Fruit fly (Drosophila melanogaster) whole organism, adult: Measurements from ENCODE around the gene Or65b.

Experiments
- CG11617 ChIP-seq: fragments of 200-800 bp; sonication (Bioruptor generic); optimal IDR thresholded peaks from 2 replicates; lab custom pipeline; 2017; ENCODE audit warnings: mild to moderate bottlenecking, missing biosample characterization, missing genetic modification reagents, missing genetic modification characterization
- CG12768 ChIP-seq: fragments of 200-800 bp; sonication (Bioruptor generic); optimal IDR thresholded peaks from 2 replicates; lab custom pipeline; 2017; ENCODE audit warnings: missing biosample characterization, missing genetic modification characterization, mild to moderate bottlenecking, moderate library complexity, missing genetic modification reagents
- CG1620 ChIP-seq: fragments of 200-800 bp; sonication (Bioruptor generic); optimal IDR thresholded peaks from 2 replicates; lab custom pipeline; 2016; ENCODE audit warnings: missing biosample characterization, missing genetic modification characterization
- CG5204 ChIP-seq: fragments of 200-800 bp; sonication (Bioruptor generic); optimal IDR thresholded peaks from 2 replicates; lab custom pipeline; 2016; ENCODE audit warnings: missing biosample characterization, missing genetic modification characterization
- CG7101 ChIP-seq: fragments of 200-800 bp; sonication (Bioruptor generic); optimal IDR thresholded peaks from 2 replicates; lab custom pipeline; 2018; ENCODE audit warnings: missing biosample characterization, mild to moderate bottlenecking, missing genetic modification characterization, moderate library complexity
- Clk ChIP-seq: fragments of 200-800 bp; sonication (Bioruptor generic); optimal IDR thresholded peaks from 2 replicates; lab custom pipeline; 2017; ENCODE audit warnings: missing biosample characterization, missing genetic modification characterization
- Crg-1 ChIP-seq: fragments of 200-800 bp; sonication (Bioruptor generic); optimal IDR thresholded peaks from 2 replicates; lab custom pipeline; 2016; ENCODE audit warnings: missing biosample characterization, missing genetic modification characterization
- Hr96 ChIP-seq: fragments of 200-800 bp; sonication (Bioruptor generic); optimal IDR thresholded peaks from 2 replicates; lab custom pipeline; 2016; ENCODE audit warnings: missing biosample characterization, missing genetic modification characterization
- bab1 ChIP-seq: fragments of 200-800 bp; sonication (Bioruptor generic); optimal IDR thresholded peaks from 3 replicates; lab custom pipeline; 2019; ENCODE audit warnings: missing biosample characterization, mild to moderate bottlenecking, missing genetic modification characterization, moderate library complexity
- cic ChIP-seq: fragments of 200-800 bp; sonication (Bioruptor generic); optimal IDR thresholded peaks from 2 replicates; lab custom pipeline; 2017; ENCODE audit warnings: missing biosample characterization, mild to moderate bottlenecking, missing genetic modification characterization, moderate library complexity
- cnc ChIP-seq, 2 experiments: fragments of >200 bp; optimal IDR thresholded peaks; 2 replicates each; lab custom pipeline; 2017
- pad ChIP-seq: fragments of 200-800 bp; sonication (Bioruptor generic); optimal IDR thresholded peaks from 3 replicates; lab custom pipeline; 2017; ENCODE audit warnings: missing biosample characterization, missing genetic modification characterization, mild to moderate bottlenecking, moderate library complexity, missing genetic modification reagents
- tj ChIP-seq: fragments of 200-800 bp; sonication (Bioruptor generic); optimal IDR thresholded peaks from 3 replicates; lab custom pipeline; 2017; ENCODE audit warnings: missing biosample characterization, mild to moderate bottlenecking, missing genetic modification characterization, moderate library complexity
- toe ChIP-seq: fragments of 200-800 bp; sonication (Bioruptor generic); optimal IDR thresholded peaks from 2 replicates; lab custom pipeline; 2016; ENCODE audit warnings: missing biosample characterization, missing genetic modification characterization

DNA sequence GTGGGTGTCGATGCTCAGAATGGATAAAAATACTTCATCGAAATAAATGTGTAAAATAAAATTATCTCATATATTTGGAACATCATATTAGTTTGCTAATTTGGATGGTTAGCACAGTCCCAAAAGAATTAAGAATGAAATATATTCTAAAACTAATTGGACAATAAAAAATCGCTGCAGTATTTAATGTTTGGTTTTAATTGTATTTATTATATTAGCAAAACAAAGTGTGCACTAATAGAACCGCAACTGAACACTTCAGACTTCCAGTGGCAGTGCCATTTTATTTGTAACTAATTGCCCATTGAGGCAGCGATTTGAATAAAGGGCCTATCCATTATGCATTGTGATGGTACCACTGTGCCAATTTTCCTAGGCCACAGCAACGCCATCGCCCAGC, 29.6 kb downstream of the Or65b start:
- TF ChIP-seq Hr96 (GFP tag; lab: Kevin White, UChicago) (no peak), pad (GFP tag; lab: Kevin White, UChicago) (no peak), bab1 (GFP tag; lab: Kevin White, UChicago) (no peak), Crg-1 (no peak), Clk (GFP tag; lab: Kevin White, UChicago) (no peak), toe (no peak), CG7101 (tag; lab: Kevin White, UChicago) (no peak), tj (GFP tag; lab: Kevin White, UChicago) (no peak), cic (no peak), CG11617 (GFP tag; lab: Kevin White, UChicago) (no peak), CG1620 (GFP tag; lab: Kevin White, UChicago) (no peak), cnc (optimal IDR thresholded peaks at IDR 0.05; lab: Kevin White, UChicago) (no peak), CG12768 (GFP tag; lab: Kevin White, UChicago) (no peak), CG5204 (GFP tag; lab: Kevin White, UChicago) (no peak)
